Worm (Caenorhabditis elegans): ENCODE results near the gene str-37.

The str-37 gene

DNA sequence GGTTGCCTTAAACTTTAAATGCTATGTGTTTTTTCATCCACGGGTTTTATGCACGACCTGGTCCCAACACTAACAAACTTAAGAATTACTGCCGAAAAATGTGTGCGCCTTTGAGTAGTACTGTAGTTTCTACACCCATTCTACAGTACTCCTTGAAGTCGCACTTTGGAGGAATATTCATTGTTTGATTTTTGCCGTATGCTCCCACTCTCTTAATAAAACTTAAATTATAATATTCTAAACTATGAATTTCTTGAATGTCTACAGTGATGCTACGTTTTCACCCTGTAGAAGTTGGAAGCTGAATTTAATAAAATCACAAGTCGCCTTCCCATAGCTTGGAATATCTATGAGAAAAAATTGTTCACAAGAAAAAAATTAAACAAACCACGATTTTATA is 17.8 kb upstream of the str-37 start (continued):
- TF ChIP-seq unc-130 (GFP tag; optimal IDR thresholded peaks at IDR 0.05) (peak; percentile 13), nfya-2 (GFP tag; IDR thresholded peaks at IDR 0.05) (no peak), ztf-25 (GFP tag; IDR thresholded peaks at IDR 0.05) (0 out of 2 replicates have a peak, but pooled peaks have one; percentile 53), madf-6 (GFP tag; IDR thresholded peaks at IDR 0.05) (peak; percentile 75), C17E4.6 (GFP tag; IDR thresholded peaks at IDR 0.05) (no peak), hrde-1 (tag; optimal IDR thresholded peaks at IDR 0.05; ENCODE audit: borderline replicate concordance) (peak; percentile 78), atf-7 (tag; optimal IDR thresholded peaks at IDR 0.05) (no peak), ztf-22 (GFP tag; optimal IDR thresholded peaks at IDR 0.05) (no peak), B0336.3 (GFP tag; IDR thresholded peaks at IDR 0.05) (peak; percentile 47; the same call in 1 of the 2 replicates), Y67H2A.10 (GFP tag; conservative IDR thresholded peaks at IDR 0.05) (no peak), hsf-1 (GFP tag; IDR thresholded peaks at IDR 0.05) (peak; percentile 68), F49E8.2 (tag; optimal IDR thresholded peaks at IDR 0.05; ENCODE audit: insufficient read depth) (no peak), mxl-1 (tag; optimal IDR thresholded peaks at IDR 0.05) (no peak), akir-1 (GFP tag; optimal IDR thresholded peaks at IDR 0.05) (no peak), hmg-1.2 (GFP tag; IDR thresholded peaks at IDR 0.05) (peak; percentile 36; the same call in 1 of the 2 replicates), madf-3 (GFP tag; IDR thresholded peaks at IDR 0.05) (peak; percentile 63; the same call in 1 of the 2 replicates), lsl-1 (GFP tag; optimal IDR thresholded peaks at IDR 0.05) (peak; percentile 24), ets-4 (GFP tag; optimal IDR thresholded peaks at IDR 0.05) (no peak), madf-10 (tag; optimal IDR thresholded peaks at IDR 0.05) (no peak)

DNA sequence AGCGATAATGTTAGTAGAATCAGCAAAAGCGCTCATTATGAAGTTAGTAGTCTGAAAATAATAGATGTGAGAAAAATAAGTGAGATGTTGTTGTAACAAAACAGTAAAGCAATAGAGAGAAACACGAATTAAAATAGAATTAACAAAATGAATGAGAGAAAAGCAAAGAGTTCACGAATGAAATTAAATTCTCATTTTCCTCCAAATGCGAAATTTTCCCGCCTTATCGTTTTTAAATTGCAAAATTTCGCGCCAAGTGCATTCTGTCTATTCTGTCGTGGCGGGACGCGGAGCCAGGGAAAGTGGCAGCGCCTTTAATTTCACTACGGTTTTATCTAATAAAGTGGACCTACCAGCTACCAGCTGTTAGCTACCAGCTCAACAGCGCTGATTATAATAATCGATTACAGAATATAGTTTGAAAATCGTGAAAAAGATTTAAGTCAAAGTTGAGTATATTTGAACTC is 15.3 kb upstream of the str-37 start, which contains the start of gene nasp-2:
TSS of gene nasp-2 (minus strand) at position 51 of the 467 bp plus-strand sequence.
- TF ChIP-seq lag-1 (GFP tag; IDR thresholded peaks at IDR 0.05), result no peak
- no peak for TF ChIP-seq F57A8.1 (GFP tag; optimal IDR thresholded peaks at IDR 0.05)
- TF ChIP-seq ztf-6 (GFP tag; IDR thresholded peaks at IDR 0.05), result no peak
- no peak for TF ChIP-seq mxl-1 (tag; optimal IDR thresholded peaks at IDR 0.05)
- peak; percentile 95 for TF ChIP-seq B0019.2 (GFP tag; conservative IDR thresholded peaks at IDR 0.05)
- TF ChIP-seq hlh-12 (tag; optimal IDR thresholded peaks at IDR 0.05), result no peak
- TF ChIP-seq let-526 (GFP tag; IDR thresholded peaks at IDR 0.05), result peak; percentile 76; the same call in 1 of the 2 replicates
- TF ChIP-seq madf-8 (GFP tag; conservative IDR thresholded peaks at IDR 0.05), result peak; percentile 99
- TF ChIP-seq madf-6 (GFP tag; IDR thresholded peaks at IDR 0.05), result peak; percentile 100
- TF ChIP-seq athp-1 (tag; optimal IDR thresholded peaks at IDR 0.05), result peak; percentile 87
- peak; percentile 68 for TF ChIP-seq hmg-1.2 (GFP tag; IDR thresholded peaks at IDR 0.05)
- peak; percentile 92 for TF ChIP-seq Y53G8AR.9 (GFP tag; conservative IDR thresholded peaks at IDR 0.05)
- peak; percentile 89 for TF ChIP-seq attf-6 (GFP tag; IDR thresholded peaks at IDR 0.05)
- TF ChIP-seq attf-3 (GFP tag; conservative IDR thresholded peaks at IDR 0.05), result peak; percentile 96
- TF ChIP-seq xnd-1 (tag; optimal IDR thresholded peaks at IDR 0.05), result peak; percentile 99
- TF ChIP-seq unc-130 (GFP tag; optimal IDR thresholded peaks at IDR 0.05), result peak; percentile 90
- TF ChIP-seq ztf-18 (tag; optimal IDR thresholded peaks at IDR 0.05), result peak; percentile 31
- peak; percentile 99 for TF ChIP-seq ceh-91 (GFP tag; IDR thresholded peaks at IDR 0.05)
- peak; percentile 52 for TF ChIP-seq snpc-4 (GFP tag; optimal IDR thresholded peaks at IDR 0.05)
- peak in 3 of 4 experiments; percentile 44 to 64 (median 63) for TF ChIP-seq snpc-4 (tag; optimal IDR thresholded peaks at IDR 0.05)
- TF ChIP-seq tlf-1 (GFP tag; optimal IDR thresholded peaks at IDR 0.05), result peak; percentile 95
- TF ChIP-seq sea-2 (GFP tag; IDR thresholded peaks at IDR 0.05), result no peak
- TF ChIP-seq ceh-58 (GFP tag; IDR thresholded peaks at IDR 0.05), result no peak
- TF ChIP-seq lin-40 (tag; optimal IDR thresholded peaks at IDR 0.05), result no peak
- TF ChIP-seq die-1 (tag; optimal IDR thresholded peaks at IDR 0.05), result no peak
- TF ChIP-seq F49E8.2 (tag; optimal IDR thresholded peaks at IDR 0.05; ENCODE audit: insufficient read depth), result peak; percentile 96
- no peak for TF ChIP-seq ccch-3 (GFP tag; optimal IDR thresholded peaks at IDR 0.05)
- peak; percentile 73 for TF ChIP-seq ceh-100 (GFP tag; IDR thresholded peaks at IDR 0.05)
- TF ChIP-seq Y56A3A.18 (GFP tag; IDR thresholded peaks at IDR 0.05), result no peak
- TF ChIP-seq ceh-27 (GFP tag; optimal IDR thresholded peaks at IDR 0.05), result peak; percentile 5
- no peak for TF ChIP-seq K11D2.4 (GFP tag; IDR thresholded peaks at IDR 0.05)
- TF ChIP-seq ztf-25 (GFP tag; IDR thresholded peaks at IDR 0.05), result peak; percentile 91
- peak; percentile 50 for TF ChIP-seq him-1 (tag; optimal IDR thresholded peaks at IDR 0.05)
- no peak for TF ChIP-seq nfya-1 (tag; optimal IDR thresholded peaks at IDR 0.05; ENCODE audit: borderline replicate concordance, insufficient read depth)
